Worm (Caenorhabditis elegans) whole organism, young adult: ENCODE measurements around the gene srh-288.

Experiments used
- F23B12.7 ChIP-seq: sonication (generic microtip); optimal IDR thresholded peaks from 2 replicates; lab custom pipeline; 2017; ENCODE audit warnings: missing genetic modification characterization, mild to moderate bottlenecking, missing compliant biosample characterization, antibody characterized with exemption, moderate library complexity; ENCODE audit not compliant: insufficient read depth
- F55B11.4 ChIP-seq: sonication (generic microtip); optimal IDR thresholded peaks from 2 replicates; lab custom pipeline; 2016; ENCODE audit warnings: missing compliant biosample characterization, missing genetic modification characterization, borderline replicate concordance; ENCODE audit not compliant: insufficient read depth
- F57C9.4 ChIP-seq: sonication (generic microtip); optimal IDR thresholded peaks from 2 replicates; lab custom pipeline; 2017; ENCODE audit warnings: mild to moderate bottlenecking, missing genetic modification characterization, missing compliant biosample characterization
- T26A5.8 ChIP-seq: sonication (generic microtip); optimal IDR thresholded peaks from 2 replicates; lab custom pipeline; 2016; ENCODE audit warnings: missing genetic modification characterization, missing compliant biosample characterization
- Y53F4B.3 ChIP-seq: fragments of 200-800 bp; sonication (Bioruptor generic); IDR thresholded peaks from 2 replicates; pipeline ENCODE4 v1.3.6; 2022; ENCODE audit warnings: missing genetic modification reagents, missing genetic modification characterization, missing compliant biosample characterization
- ZK185.1 ChIP-seq: sonication (generic microtip); optimal IDR thresholded peaks from 2 replicates; lab custom pipeline; 2016; ENCODE audit warnings: mild to moderate bottlenecking, missing genetic modification characterization, missing compliant biosample characterization; ENCODE audit not compliant: poor library complexity, severe bottlenecking
- atf-7 ChIP-seq: sonication (generic microtip); optimal IDR thresholded peaks from 2 replicates; lab custom pipeline; 2017; ENCODE audit warnings: mild to moderate bottlenecking, missing genetic modification characterization, missing compliant biosample characterization
- attf-6 ChIP-seq: fragments of 200-800 bp; sonication (Bioruptor generic); IDR thresholded peaks from 2 replicates; pipeline ENCODE4 v1.3.6; 2022; ENCODE audit warnings: missing genetic modification reagents, missing genetic modification characterization, missing compliant biosample characterization
- bed-1 ChIP-seq: fragments of 200-800 bp; sonication (Bioruptor generic); IDR thresholded peaks from 2 replicates; pipeline ENCODE4 v1.3.6; 2022; ENCODE audit warnings: missing genetic modification reagents, missing genetic modification characterization, missing compliant biosample characterization
- cebp-1 ChIP-seq, 2 experiments: fragments of 200-800 bp in 1 of 2; sonication (Bioruptor generic) in 1 of 2; sonication (generic microtip) in 1 of 2; IDR thresholded peaks in 1 of 2; optimal IDR thresholded peaks in 1 of 2; 2 replicates each; pipeline versions ENCODE4 v1.3.6 to Lab custom; 2017 to 2022; ENCODE audit warnings: missing compliant biosample characterization in 2 of 2, missing genetic modification characterization in 2 of 2, mild to moderate bottlenecking in 1 of 2, missing genetic modification reagents in 1 of 2, moderate library complexity in 1 of 2
- cebp-2 ChIP-seq: fragments of 200-800 bp; sonication (Bioruptor generic); IDR thresholded peaks from 2 replicates; pipeline ENCODE4 v1.3.6; 2022; ENCODE audit warnings: missing genetic modification characterization, missing compliant biosample characterization
- ceh-100 ChIP-seq: fragments of 200-800 bp; sonication (Bioruptor generic); IDR thresholded peaks from 2 replicates; pipeline ENCODE4 v1.3.6; 2022; ENCODE audit warnings: missing genetic modification reagents, missing genetic modification characterization, missing compliant biosample characterization
- ceh-91 ChIP-seq: fragments of 200-800 bp; sonication (Bioruptor generic); IDR thresholded peaks from 2 replicates; pipeline ENCODE4 v1.3.6; 2022; ENCODE audit warnings: missing genetic modification reagents, missing genetic modification characterization, missing compliant biosample characterization
- chd-7 ChIP-seq: sonication (generic microtip); optimal IDR thresholded peaks from 2 replicates; lab custom pipeline; 2016; ENCODE audit warnings: mild to moderate bottlenecking, missing genetic modification characterization, moderate library complexity, missing compliant biosample characterization
- egl-18 ChIP-seq: fragments of 200-800 bp; sonication (Bioruptor generic); IDR thresholded peaks from 2 replicates; pipeline ENCODE4 v1.3.6; 2022; ENCODE audit warnings: missing genetic modification reagents, missing genetic modification characterization, missing compliant biosample characterization
- egrh-3 ChIP-seq: fragments of 200-800 bp; sonication (Bioruptor generic); IDR thresholded peaks from 2 replicates; pipeline ENCODE4 v1.3.6; 2022; ENCODE audit warnings: missing genetic modification reagents, missing genetic modification characterization, missing compliant biosample characterization
- him-1 ChIP-seq: sonication (generic microtip); optimal IDR thresholded peaks from 2 replicates; lab custom pipeline; 2016; ENCODE audit warnings: missing genotype, missing genetic modification reagents, missing genetic modification characterization, missing compliant biosample characterization
- hlh-26 ChIP-seq: fragments of 200-800 bp; sonication (Bioruptor generic); conservative IDR thresholded peaks from 2 replicates; pipeline ENCODE4 v1.3.6; 2022; ENCODE audit warnings: missing genetic modification reagents, missing genetic modification characterization, missing compliant biosample characterization
- lag-1 ChIP-seq: fragments of 200-800 bp; sonication (Bioruptor generic); IDR thresholded peaks from 2 replicates; pipeline ENCODE4 v1.3.6; 2022; ENCODE audit warnings: missing genetic modification reagents, missing genetic modification characterization, missing compliant biosample characterization
- let-526 ChIP-seq: fragments of 200-800 bp; sonication (Bioruptor generic); IDR thresholded peaks from 2 replicates; pipeline ENCODE4 v1.3.6; 2022; ENCODE audit warnings: missing genetic modification reagents, missing genetic modification characterization, missing compliant biosample characterization
- let-607 ChIP-seq, 2 experiments: fragments of 200-800 bp in 1 of 2; sonication (Bioruptor generic) in 1 of 2; sonication (generic microtip) in 1 of 2; optimal IDR thresholded peaks; 2 replicates each; lab custom pipeline; 2016 to 2018; ENCODE audit warnings: mild to moderate bottlenecking in 2 of 2, missing compliant biosample characterization in 2 of 2, missing genetic modification characterization in 2 of 2, moderate library complexity in 2 of 2, missing genotype in 1 of 2
- lin-54 ChIP-seq: fragments of 200-800 bp; sonication (Bioruptor generic); optimal IDR thresholded peaks from 2 replicates; lab custom pipeline; 2018; ENCODE audit warnings: mild to moderate bottlenecking, missing genetic modification characterization, missing compliant biosample characterization
- lsy-27 ChIP-seq: sonication (generic microtip); optimal IDR thresholded peaks from 2 replicates; lab custom pipeline; 2017; ENCODE audit warnings: missing genetic modification characterization, mild to moderate bottlenecking, missing compliant biosample characterization, antibody characterized with exemption, missing genotype, borderline replicate concordance; ENCODE audit not compliant: insufficient read depth
- mel-28 ChIP-seq: sonication (generic microtip); optimal IDR thresholded peaks from 2 replicates; lab custom pipeline; 2016; ENCODE audit warnings: borderline replicate concordance, mild to moderate bottlenecking, missing genetic modification characterization, missing compliant biosample characterization
- nfya-2 ChIP-seq: fragments of 200-800 bp; sonication (Bioruptor generic); IDR thresholded peaks from 2 replicates; pipeline ENCODE4 v1.3.6; 2022; ENCODE audit warnings: missing genetic modification reagents, missing genetic modification characterization, missing compliant biosample characterization
- nhr-120 ChIP-seq: fragments of 200-800 bp; sonication (Bioruptor generic); IDR thresholded peaks from 2 replicates; pipeline ENCODE4 v1.3.6; 2022; ENCODE audit warnings: missing genetic modification characterization, missing compliant biosample characterization
- nhr-80 ChIP-seq: sonication (generic microtip); optimal IDR thresholded peaks from 2 replicates; lab custom pipeline; 2016; ENCODE audit warnings: missing genetic modification characterization, missing compliant biosample characterization
- pbrm-1 ChIP-seq: fragments of 200-800 bp; sonication (Bioruptor generic); IDR thresholded peaks from 2 replicates; pipeline ENCODE4 v1.3.6; 2022; ENCODE audit warnings: missing genetic modification reagents, missing genetic modification characterization, missing compliant biosample characterization
- rec-8 ChIP-seq, 2 experiments: sonication (generic microtip); optimal IDR thresholded peaks; 2 replicates each; lab custom pipeline; 2016; ENCODE audit warnings: mild to moderate bottlenecking in 2 of 2, missing genetic modification characterization in 2 of 2, missing genetic modification reagents in 2 of 2, missing genotype in 2 of 2, missing biosample characterization in 1 of 2, missing compliant biosample characterization in 1 of 2, moderate library complexity in 1 of 2
- snpc-4 ChIP-seq, 5 experiments: fragments of 150-350 bp in 1 of 5; sonication (generic microtip) in 4 of 5; optimal IDR thresholded peaks; 2 replicates each; lab custom pipeline; 2014 to 2018; ENCODE audit warnings: missing genetic modification characterization in 5 of 5, missing biosample characterization in 3 of 5, antibody characterized with exemption in 2 of 5, mild to moderate bottlenecking in 2 of 5, missing compliant biosample characterization in 2 of 5, missing genotype in 2 of 5, moderate library complexity in 2 of 5, missing genetic modification reagents in 1 of 5
- sptf-2 ChIP-seq: fragments of 200-800 bp; sonication (Bioruptor generic); optimal IDR thresholded peaks from 2 replicates; lab custom pipeline; 2018; ENCODE audit warnings: mild to moderate bottlenecking, missing genetic modification characterization, missing compliant biosample characterization
- zfh-2 ChIP-seq: fragments of 200-800 bp; sonication (Bioruptor generic); conservative IDR thresholded peaks from 2 replicates; pipeline ENCODE4 v1.3.6; 2022; ENCODE audit warnings: missing genetic modification reagents, missing genetic modification characterization, missing compliant biosample characterization

The srh-288 gene

DNA sequence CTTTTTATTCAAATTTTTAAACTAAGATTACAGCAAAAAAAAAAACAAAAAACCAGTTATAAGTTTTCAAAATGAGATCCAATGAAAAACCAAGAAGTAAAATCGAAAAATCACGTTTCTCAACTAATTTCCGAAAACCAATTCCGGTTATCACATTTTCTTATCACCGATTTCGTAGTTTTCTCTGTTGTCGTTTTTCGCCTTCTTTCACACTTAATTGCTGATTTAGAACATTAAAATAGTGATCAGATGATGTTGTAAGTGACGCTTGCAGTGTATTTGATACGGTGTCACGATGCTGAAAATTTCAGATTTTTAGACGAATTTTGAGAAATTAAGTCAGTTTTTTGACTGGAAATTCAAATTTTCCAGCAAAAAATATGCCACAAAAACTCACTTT lies 15.3 kb downstream of the srh-288 start:
- TF ChIP-seq snpc-4 (GFP tag; optimal IDR thresholded peaks at IDR 0.05; lab: Kevin White, UChicago) (no peak), snpc-4 (tag; optimal IDR thresholded peaks at IDR 0.05; lab: Kevin White, UChicago) (peak in 1 of 4 experiments; percentile 10), nhr-80 (tag; lab: Kevin White, UChicago) (peak; percentile 56), bed-1 (GFP tag; lab: Robert Waterston, UW) (no peak)

DNA sequence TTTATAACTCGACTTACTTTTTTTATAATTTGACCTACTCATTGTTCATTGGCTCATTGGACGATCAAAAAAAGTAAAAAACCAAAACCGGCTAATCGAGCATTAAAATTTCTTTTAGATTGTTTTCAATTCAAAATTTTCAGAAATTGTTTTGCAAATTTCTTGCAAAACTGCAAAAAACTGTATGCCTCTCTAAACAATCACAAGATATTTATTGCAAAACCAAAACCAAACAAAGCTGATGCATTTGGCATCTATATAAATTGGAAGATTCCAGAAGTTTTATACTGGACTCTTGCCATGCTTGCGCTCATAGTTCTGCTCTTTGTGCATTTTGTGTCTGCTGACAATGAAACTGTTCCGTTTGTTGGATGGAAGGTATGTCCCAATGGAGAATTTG lies 17.9 kb downstream of the srh-288 start, which contains the start of gene C47A10.12:
Gene C47A10.12, plus strand, starts transcription at position 301 of the 400 bp plus-strand sequence.
- TF ChIP-seq hlh-26: no peak
- TF ChIP-seq F57C9.4 (tag; lab: Kevin White, UChicago): no peak
- TF ChIP-seq lin-54 (GFP tag; lab: Kevin White, UChicago): no peak
- no peak for TF ChIP-seq nhr-80 (tag; lab: Kevin White, UChicago)
- TF ChIP-seq ZK185.1: no peak
- no peak for TF ChIP-seq him-1 (tag; lab: Kevin White, UChicago)
- TF ChIP-seq snpc-4 (GFP tag; optimal IDR thresholded peaks at IDR 0.05; lab: Kevin White, UChicago): no peak
- no peak for TF ChIP-seq snpc-4 (tag; optimal IDR thresholded peaks at IDR 0.05; lab: Kevin White, UChicago)
- TF ChIP-seq nhr-120 (GFP tag; lab: Robert Waterston, UW): no peak
- TF ChIP-seq ceh-91 (GFP tag; lab: Robert Waterston, UW): no peak
- no peak for TF ChIP-seq zfh-2 (GFP tag; lab: Robert Waterston, UW)
- no peak for TF ChIP-seq cebp-2 (GFP tag; lab: Robert Waterston, UW)
- TF ChIP-seq atf-7 (tag; lab: Kevin White, UChicago): no peak
- no peak for TF ChIP-seq cebp-1 (GFP tag; IDR thresholded peaks at IDR 0.05; lab: Robert Waterston, UW)
- no peak for TF ChIP-seq cebp-1 (tag; optimal IDR thresholded peaks at IDR 0.05; lab: Kevin White, UChicago)
- no peak for TF ChIP-seq attf-6
- no peak for TF ChIP-seq Y53F4B.3 (GFP tag; lab: Robert Waterston, UW)
- TF ChIP-seq F23B12.7: no peak
- TF ChIP-seq pbrm-1: no peak

DNA sequence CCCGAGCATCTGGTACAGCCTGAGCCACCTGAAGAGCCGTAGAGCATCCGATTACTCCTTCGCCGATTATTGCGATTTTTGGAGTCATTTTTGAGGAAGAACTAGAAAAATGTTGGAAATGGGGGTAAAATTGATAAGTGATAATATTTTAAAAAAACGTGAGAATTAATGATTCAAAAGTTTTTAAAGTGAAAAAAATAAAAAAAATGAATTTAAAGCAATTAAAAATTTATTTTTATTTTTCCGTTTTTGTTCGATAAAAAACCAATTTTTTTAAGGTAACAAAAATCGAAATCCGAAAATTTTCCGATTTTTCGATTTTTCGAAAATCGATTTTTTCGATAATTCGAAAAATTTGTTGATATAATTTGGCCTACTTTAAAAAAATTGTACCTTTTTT lies 18.4 kb downstream of the srh-288 start, which contains the start of gene ddo-1:
Gene ddo-1, minus strand, starts transcription at position 101 of the 400 bp plus-strand sequence.
- TF ChIP-seq nhr-120 (GFP tag; lab: Robert Waterston, UW) (no peak), ceh-100 (GFP tag; lab: Robert Waterston, UW) (no peak), bed-1 (GFP tag; lab: Robert Waterston, UW) (no peak), mel-28 (tag; lab: Kevin White, UChicago) (no peak), lag-1 (GFP tag; lab: Robert Waterston, UW) (no peak), T26A5.8 (no peak), egl-18 (GFP tag; lab: Robert Waterston, UW) (no peak), lsy-27 (no peak), nfya-2 (no peak), let-526 (GFP tag; lab: Robert Waterston, UW) (no peak), him-1 (tag; lab: Kevin White, UChicago) (no peak), snpc-4 (GFP tag; optimal IDR thresholded peaks at IDR 0.05; lab: Kevin White, UChicago) (no peak), snpc-4 (tag; optimal IDR thresholded peaks at IDR 0.05; lab: Kevin White, UChicago) (no peak)

DNA sequence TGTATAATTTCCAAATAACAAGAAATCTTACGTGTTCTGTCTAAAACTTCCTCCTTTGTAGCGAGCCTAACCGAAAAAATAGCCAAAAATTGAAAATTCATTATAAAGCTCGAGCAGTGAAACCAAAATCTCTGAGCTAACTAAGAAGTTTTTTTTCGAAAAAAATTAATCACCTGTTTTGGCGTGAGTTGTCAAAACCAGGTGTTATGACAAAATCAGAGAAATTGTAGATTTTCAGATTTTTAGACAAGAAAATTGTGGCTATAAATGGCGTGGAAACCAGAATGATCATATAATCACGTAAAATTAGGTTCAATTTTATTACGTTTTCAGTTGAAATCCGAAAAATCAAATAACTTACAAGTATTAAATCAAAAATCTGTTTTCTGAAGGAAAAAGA lies 22.4 kb downstream of the srh-288 start, which contains the start of gene sre-21:
Gene sre-21, minus strand, starts transcription at position 101 of the 400 bp plus-strand sequence.
- no peak for TF ChIP-seq let-607 (tag; optimal IDR thresholded peaks at IDR 0.05; lab: Kevin White, UChicago)
- TF ChIP-seq egrh-3 (GFP tag; lab: Robert Waterston, UW): no peak
- TF ChIP-seq F55B11.4 (tag; lab: Kevin White, UChicago): no peak
- no peak for TF ChIP-seq chd-7 (tag; lab: Kevin White, UChicago)
- TF ChIP-seq sptf-2 (GFP tag; lab: Kevin White, UChicago): no peak
- no peak for TF ChIP-seq ceh-100 (GFP tag; lab: Robert Waterston, UW)
- TF ChIP-seq rec-8 (tag; optimal IDR thresholded peaks at IDR 0.05; lab: Kevin White, UChicago): no peak
